Fruit fly (Drosophila melanogaster) whole organism, wandering third instar larva: ENCODE results near the gene Shawl.
A peak's percentile ranks its signal among the peaks of the same experiment; 100 is the strongest.

Experiments
- Abd-B ChIP-seq: fragments of >200 bp; optimal IDR thresholded peaks from 2 replicates; lab custom pipeline; 2017; ENCODE audit warnings: missing biosample characterization, missing genetic modification characterization
- CG32264 ChIP-seq: fragments of 200-800 bp; sonication (Bioruptor generic); optimal IDR thresholded peaks from 2 replicates; lab custom pipeline; 2016; ENCODE audit warnings: missing biosample characterization, missing genetic modification characterization
- CG9705 ChIP-seq: fragments of 200-800 bp; sonication (Bioruptor generic); optimal IDR thresholded peaks from 2 replicates; lab custom pipeline; 2018; ENCODE audit warnings: missing biosample characterization, mild to moderate bottlenecking, missing genetic modification characterization
- CrebA ChIP-seq: fragments of 200-800 bp; sonication (Bioruptor generic); optimal IDR thresholded peaks from 2 replicates; lab custom pipeline; 2016; ENCODE audit warnings: missing biosample characterization, mild to moderate bottlenecking, missing genetic modification characterization, borderline replicate concordance
- Dif ChIP-seq: fragments of 200-275, 200-300 bp; sonication (Bioruptor generic); optimal IDR thresholded peaks from 2 replicates; lab custom pipeline; 2018; ENCODE audit warnings: missing biosample characterization, missing genetic modification characterization; ENCODE audit not compliant: partially characterized antibody
- GATAd ChIP-seq: sonication (Bioruptor generic); optimal IDR thresholded peaks from 2 replicates; lab custom pipeline; 2016; ENCODE audit warnings: missing biosample characterization, missing genetic modification characterization
- HLH106 ChIP-seq: fragments of 200-800 bp; optimal IDR thresholded peaks from 3 replicates; lab custom pipeline; 2019; ENCODE audit warnings: missing biosample characterization, mild to moderate bottlenecking, missing genetic modification characterization, moderate library complexity
- Hnf4 ChIP-seq: fragments of 200-800 bp; sonication (Bioruptor generic); optimal IDR thresholded peaks from 2 replicates; lab custom pipeline; 2016; ENCODE audit warnings: missing biosample characterization, mild to moderate bottlenecking, missing genetic modification characterization
- Hr78 ChIP-seq: fragments of >200 bp; optimal IDR thresholded peaks from 2 replicates; lab custom pipeline; 2017; ENCODE audit warnings: missing biosample characterization, missing genetic modification characterization
- Hr83 ChIP-seq: fragments of 200-300 bp; sonication (Bioruptor generic); optimal IDR thresholded peaks from 2 replicates; lab custom pipeline; 2016; ENCODE audit warnings: missing biosample characterization, mild to moderate bottlenecking, missing genetic modification characterization, moderate library complexity; ENCODE audit not compliant: poor library complexity, severe bottlenecking
- Jra ChIP-seq: sonication (Bioruptor generic); optimal IDR thresholded peaks from 2 replicates; lab custom pipeline; 2016; ENCODE audit warnings: missing biosample characterization, missing genetic modification characterization
- Mio ChIP-seq: sonication (Bioruptor generic); optimal IDR thresholded peaks from 2 replicates; lab custom pipeline; 2016; ENCODE audit warnings: missing biosample characterization, missing genetic modification characterization
- Myc ChIP-seq: fragments of >200 bp; optimal IDR thresholded peaks from 2 replicates; lab custom pipeline; 2017
- N ChIP-seq: fragments of >200 bp; optimal IDR thresholded peaks from 2 replicates; lab custom pipeline; 2018; ENCODE audit warnings: missing biosample characterization, missing external identifiers, missing genetic modification characterization
- OdsH ChIP-seq: fragments of 200-800 bp; sonication (Bioruptor generic); optimal IDR thresholded peaks from 2 replicates; lab custom pipeline; 2016; ENCODE audit warnings: missing biosample characterization, mild to moderate bottlenecking, missing genetic modification characterization
- Rel ChIP-seq, 2 experiments: fragments of 200-800 bp; sonication (Bioruptor generic) in 1 of 2; optimal IDR thresholded peaks; 2 replicates in 1 of 2; 3 replicates in 1 of 2; lab custom pipeline; 2016 to 2019; ENCODE audit warnings: mild to moderate bottlenecking in 2 of 2, missing biosample characterization in 2 of 2, missing genetic modification characterization in 2 of 2, moderate library complexity in 1 of 2
- Sp1 ChIP-seq: fragments of 200-800 bp; sonication (Bioruptor generic); optimal IDR thresholded peaks from 3 replicates; lab custom pipeline; 2019; ENCODE audit warnings: missing biosample characterization, mild to moderate bottlenecking, missing genetic modification characterization, moderate library complexity
- Vsx2 ChIP-seq: fragments of 200-300, 225-300 bp; sonication (Bioruptor generic); optimal IDR thresholded peaks from 2 replicates; lab custom pipeline; 2018; ENCODE audit warnings: missing biosample characterization, missing genetic modification characterization; ENCODE audit not compliant: partially characterized antibody
- br ChIP-seq: fragments of 200-800 bp; sonication (Bioruptor generic); optimal IDR thresholded peaks from 2 replicates; lab custom pipeline; 2016; ENCODE audit warnings: missing biosample characterization, missing genetic modification characterization
- brk ChIP-seq: fragments of 200-800 bp; sonication (Bioruptor generic); optimal IDR thresholded peaks from 2 replicates; lab custom pipeline; 2016; ENCODE audit warnings: missing biosample characterization, mild to moderate bottlenecking, missing genetic modification characterization
- dl ChIP-seq, 2 experiments: fragments of 175-275, 200-275 bp in 1 of 2; fragments of 200-275 bp in 1 of 2; sonication (Bioruptor generic); optimal IDR thresholded peaks; lab custom pipeline; 2018; ENCODE audit warnings: mild to moderate bottlenecking in 2 of 2, missing biosample characterization in 2 of 2, missing genetic modification characterization in 2 of 2, moderate library complexity in 2 of 2; ENCODE audit not compliant: partially characterized antibody in 2 of 2, insufficient read depth in 1 of 2
- dmrt93B ChIP-seq: fragments of 200-800 bp; sonication (Bioruptor generic); optimal IDR thresholded peaks from 2 replicates; lab custom pipeline; 2018; ENCODE audit warnings: missing biosample characterization, mild to moderate bottlenecking, missing genetic modification characterization
- dsf ChIP-seq: sonication (Bioruptor generic); optimal IDR thresholded peaks from 2 replicates; lab custom pipeline; 2016; ENCODE audit warnings: missing biosample characterization, missing genetic modification characterization, borderline replicate concordance
- ey ChIP-seq: fragments of 200-800 bp; sonication (Bioruptor generic); optimal IDR thresholded peaks from 2 replicates; lab custom pipeline; 2016; ENCODE audit warnings: missing biosample characterization, missing genetic modification characterization
- fru ChIP-seq: fragments of 200-800 bp; sonication (Bioruptor generic); optimal IDR thresholded peaks from 3 replicates; lab custom pipeline; 2016; ENCODE audit warnings: missing biosample characterization, mild to moderate bottlenecking, missing genetic modification characterization
- h ChIP-seq: fragments of 200-800 bp; sonication (Bioruptor generic); optimal IDR thresholded peaks from 3 replicates; lab custom pipeline; 2016; ENCODE audit warnings: missing biosample characterization, mild to moderate bottlenecking, missing genetic modification characterization
- jim ChIP-seq: fragments of 175-275, 200-325 bp; sonication (Bioruptor generic); optimal IDR thresholded peaks from 2 replicates; lab custom pipeline; 2016; ENCODE audit warnings: missing biosample characterization, mild to moderate bottlenecking, missing genetic modification characterization
- lola ChIP-seq: fragments of >200 bp; optimal IDR thresholded peaks from 2 replicates; lab custom pipeline; 2017; ENCODE audit warnings: missing biosample characterization, missing genetic modification characterization
- pan ChIP-seq: fragments of >200 bp; optimal IDR thresholded peaks from 2 replicates; lab custom pipeline; 2017
- psq ChIP-seq: fragments of 200-800 bp; sonication (Bioruptor generic); optimal IDR thresholded peaks from 3 replicates; lab custom pipeline; 2017; ENCODE audit warnings: missing biosample characterization, mild to moderate bottlenecking, missing genetic modification characterization, moderate library complexity
- rgr ChIP-seq: fragments of 200-800 bp; sonication (Bioruptor generic); optimal IDR thresholded peaks from 3 replicates; lab custom pipeline; 2016; ENCODE audit warnings: missing biosample characterization, mild to moderate bottlenecking, missing genetic modification characterization
- sage ChIP-seq: fragments of 200-800 bp; sonication (Bioruptor generic); optimal IDR thresholded peaks from 2 replicates; lab custom pipeline; 2016; ENCODE audit warnings: missing biosample characterization, mild to moderate bottlenecking, missing genetic modification characterization
- sv ChIP-seq: fragments of 200-800 bp; sonication (Bioruptor generic); optimal IDR thresholded peaks from 3 replicates; lab custom pipeline; 2016; ENCODE audit warnings: missing biosample characterization, missing genetic modification characterization
- usp ChIP-seq: fragments of >200 bp; optimal IDR thresholded peaks from 2 replicates; lab custom pipeline; 2017; ENCODE audit warnings: missing biosample characterization, missing genetic modification characterization
- woc ChIP-seq: sonication (Bioruptor generic); optimal IDR thresholded peaks from 2 replicates; lab custom pipeline; 2016; ENCODE audit warnings: missing biosample characterization, mild to moderate bottlenecking, missing genetic modification characterization

Shawl gene

dm6 chr2L:9457456-9457855 is 42.5 kb upstream of the Shawl start:
- TF ChIP-seq CrebA (GFP tag; lab: Kevin White, UChicago) = no peak
- no peak for TF ChIP-seq N (GFP tag; lab: Kevin White, UChicago)

DNA sequence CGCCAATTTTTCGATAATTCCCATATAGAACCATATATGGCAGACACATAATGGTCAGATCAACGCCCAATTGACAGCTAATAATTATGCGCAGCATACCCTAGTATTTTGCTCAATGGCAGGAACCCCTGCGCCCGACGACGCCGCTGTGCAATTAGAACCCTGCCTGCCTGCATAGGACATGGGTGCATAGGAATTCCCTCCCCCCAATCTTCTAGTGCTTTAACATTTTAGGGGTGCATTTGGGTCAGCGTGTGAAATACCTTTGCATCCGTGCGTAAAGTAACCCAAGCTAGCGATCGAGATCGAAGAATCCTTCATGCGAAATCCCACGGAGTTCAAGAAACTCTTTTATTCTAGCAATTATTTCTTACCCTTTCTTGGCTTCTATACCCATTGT is 40.2 kb upstream of the Shawl start:
- TF ChIP-seq psq (GFP tag; lab: Kevin White, UChicago) (no peak), Hr83 (GFP tag; lab: Kevin White, UChicago) (no peak)

DNA sequence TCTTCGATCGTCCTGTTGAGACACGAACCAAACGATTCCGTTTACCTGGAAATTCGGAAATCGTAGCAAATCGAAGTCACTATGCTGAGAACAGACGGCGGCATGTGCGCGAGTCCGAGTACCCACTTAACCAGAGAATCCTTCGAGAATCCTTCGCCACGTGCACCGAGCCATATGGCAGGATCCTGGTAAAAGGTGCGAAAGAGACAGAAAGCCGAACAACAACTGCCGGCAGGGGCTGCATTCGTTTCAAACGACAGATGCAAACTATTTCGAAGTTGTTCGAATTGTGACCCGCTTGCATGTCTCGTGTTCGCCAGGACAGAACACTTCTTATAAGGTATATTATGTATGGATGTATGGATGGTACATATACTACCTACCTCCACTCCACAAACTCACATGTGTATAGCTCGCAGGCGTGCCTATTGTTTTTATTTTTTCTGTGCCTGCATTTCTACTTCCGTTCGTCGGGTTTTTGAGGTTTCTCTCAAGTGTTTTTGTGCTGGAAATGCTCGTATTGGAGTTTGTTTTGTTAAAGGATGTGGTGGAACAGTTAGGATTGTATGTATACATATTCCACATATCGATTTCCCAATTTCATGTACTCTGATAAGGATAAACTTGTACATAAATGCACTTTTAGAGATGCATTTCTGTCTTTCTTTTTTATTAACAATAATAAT is 39.6 kb upstream of the Shawl start:
- TF ChIP-seq fru = no peak
- no peak for TF ChIP-seq OdsH (GFP tag; lab: Kevin White, UChicago)
- TF ChIP-seq dl (GFP tag; optimal IDR thresholded peaks at IDR 0.05; lab: Kevin White, UChicago; ENCODE audit: insufficient read depth in 1 of 2, partially characterized antibody in 2 of 2) = no peak
- TF ChIP-seq Hr78 = no peak
- no peak for TF ChIP-seq usp (GFP tag; lab: Kevin White, UChicago)
- TF ChIP-seq Sp1 (GFP tag; lab: Kevin White, UChicago) = no peak
- no peak for TF ChIP-seq woc (GFP tag; lab: Kevin White, UChicago)
- no peak for TF ChIP-seq lola (GFP tag; lab: Kevin White, UChicago)
- TF ChIP-seq h (GFP tag; lab: Kevin White, UChicago) = no peak
- no peak for TF ChIP-seq Hr83 (GFP tag; lab: Kevin White, UChicago)
- TF ChIP-seq Hnf4 = no peak
- no peak for TF ChIP-seq Abd-B (GFP tag; lab: Kevin White, UChicago)
- no peak for TF ChIP-seq Vsx2 (GFP tag; lab: Kevin White, UChicago)
- TF ChIP-seq rgr = no peak
- no peak for TF ChIP-seq br (GFP tag; lab: Kevin White, UChicago)
- no peak for TF ChIP-seq sv
- TF ChIP-seq brk (GFP tag; lab: Kevin White, UChicago) = no peak
- TF ChIP-seq GATAd (GFP tag; lab: Kevin White, UChicago) = no peak
- TF ChIP-seq, all 38 proteins: peak for 0

- TF ChIP-seq CrebA (GFP tag; lab: Kevin White, UChicago) (no peak), Abd-B (GFP tag; lab: Kevin White, UChicago) (no peak), fru (no peak)
- TF ChIP-seq, all 38 proteins: peak for 0
Measured at dm6 chr2L:9452959-9453358, 38.0 kb upstream of the Shawl start.

DNA sequence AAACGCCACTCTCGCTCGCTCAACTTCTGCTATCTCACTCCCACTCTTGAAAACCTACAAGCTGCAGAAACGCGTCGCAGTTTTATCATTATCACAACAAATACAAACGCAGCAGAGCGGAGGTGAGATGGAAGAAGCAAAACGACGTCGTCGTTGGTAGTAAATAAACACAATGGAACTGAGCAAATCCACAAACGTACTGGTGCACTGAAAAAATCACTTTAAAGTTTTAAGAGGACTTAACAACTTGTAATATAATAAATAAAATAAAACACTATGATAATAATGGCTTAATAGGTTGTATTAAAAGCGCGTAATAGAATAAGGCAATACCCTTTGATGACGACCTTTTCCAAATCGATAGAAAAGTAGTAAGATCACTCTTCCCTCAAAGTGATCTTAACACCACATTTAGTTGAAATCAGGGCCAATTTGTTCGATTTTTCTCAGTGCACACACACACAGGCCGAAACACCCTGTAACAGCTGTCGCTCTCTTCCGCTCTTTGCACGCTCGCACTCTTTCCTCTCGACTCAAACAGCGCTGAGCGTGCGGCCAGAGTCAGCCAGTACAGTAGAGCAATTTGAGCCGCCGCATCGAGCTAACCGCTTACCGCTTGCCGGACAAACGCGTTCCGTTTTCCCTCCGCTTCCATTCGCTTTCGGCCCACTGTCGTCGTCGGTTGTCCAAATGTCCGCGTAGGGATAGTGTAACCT is 34.5 kb upstream of the Shawl start:
- no peak for TF ChIP-seq jim (GFP tag; lab: Kevin White, UChicago)
- TF ChIP-seq Rel (GFP tag; optimal IDR thresholded peaks at IDR 0.05; lab: Kevin White, UChicago) = peak; percentile 79
- TF ChIP-seq Rel (tag; optimal IDR thresholded peaks at IDR 0.05; lab: Kevin White, UChicago) = peak; percentile 82
- TF ChIP-seq brk (GFP tag; lab: Kevin White, UChicago) = peak; percentile 96
- TF ChIP-seq rgr = peak; percentile 94
- TF ChIP-seq Sp1 (GFP tag; lab: Kevin White, UChicago) = peak; percentile 99
- TF ChIP-seq OdsH (GFP tag; lab: Kevin White, UChicago) = peak; percentile 98
- TF ChIP-seq sage (GFP tag; lab: Kevin White, UChicago) = peak; percentile 86
- peak; percentile 91 for TF ChIP-seq Dif
- peak; percentile 69 for TF ChIP-seq CG32264 (GFP tag; lab: Kevin White, UChicago)
- peak; percentile 53 for TF ChIP-seq GATAd (GFP tag; lab: Kevin White, UChicago)
- TF ChIP-seq sv = peak; percentile 94
- TF ChIP-seq Jra (GFP tag; lab: Kevin White, UChicago) = peak; percentile 37
- TF ChIP-seq Myc (lab: Kevin White, UChicago) = no peak
- TF ChIP-seq lola (GFP tag; lab: Kevin White, UChicago) = no peak
- peak; percentile 85 for TF ChIP-seq woc (GFP tag; lab: Kevin White, UChicago)
- peak; percentile 95 for TF ChIP-seq ey (GFP tag; lab: Kevin White, UChicago)
- TF ChIP-seq Mio (GFP tag; lab: Kevin White, UChicago) = peak; percentile 15
- peak; percentile 94 for TF ChIP-seq h (GFP tag; lab: Kevin White, UChicago)
- peak; percentile 96 for TF ChIP-seq dmrt93B
- peak; percentile 88 for TF ChIP-seq br (GFP tag; lab: Kevin White, UChicago)
- TF ChIP-seq fru = peak; percentile 92
- TF ChIP-seq Hr83 (GFP tag; lab: Kevin White, UChicago) = peak; percentile 84
- TF ChIP-seq dsf (GFP tag; lab: Kevin White, UChicago) = peak; percentile 76
- no peak for TF ChIP-seq Abd-B (GFP tag; lab: Kevin White, UChicago)
- no peak for TF ChIP-seq Hr78
- TF ChIP-seq psq (GFP tag; lab: Kevin White, UChicago) = peak; percentile 96
- TF ChIP-seq N (GFP tag; lab: Kevin White, UChicago) = no peak
- peak; percentile 88 for TF ChIP-seq Hnf4
- TF ChIP-seq CG9705 = peak; percentile 97
- TF ChIP-seq CrebA (GFP tag; lab: Kevin White, UChicago) = peak; percentile 85
- no peak for TF ChIP-seq pan (lab: Kevin White, UChicago)
- TF ChIP-seq HLH106 (tag; lab: Kevin White, UChicago) = peak; percentile 98
- TF ChIP-seq Vsx2 (GFP tag; lab: Kevin White, UChicago) = peak; percentile 67
